Fruit fly (Drosophila melanogaster) whole organism, embryonic: Measurements from ENCODE around the gene Or85c.

ENCODE experiments used
- Asciz ChIP-seq: fragments of 200-800 bp; sonication (Bioruptor generic); optimal IDR thresholded peaks from 2 replicates; lab custom pipeline; 2017; ENCODE audit warnings: missing biosample characterization, mild to moderate bottlenecking, missing genetic modification characterization, missing genetic modification reagents
- C15 ChIP-seq: fragments of 200-800 bp; sonication (Bioruptor generic); IDR thresholded peaks from 3 replicates; pipeline ENCODE4 v1.3.6; 2022; ENCODE audit warnings: missing biosample characterization, missing genetic modification characterization
- CG10274 ChIP-seq: fragments of 200-800 bp; sonication (Bioruptor generic); optimal IDR thresholded peaks from 3 replicates; lab custom pipeline; 2017; ENCODE audit warnings: missing biosample characterization, mild to moderate bottlenecking, missing genetic modification characterization
- CG10979 ChIP-seq: fragments of 200-800 bp; sonication (Bioruptor generic); optimal IDR thresholded peaks from 2 replicates; lab custom pipeline; 2018; ENCODE audit warnings: missing biosample characterization, mild to moderate bottlenecking, missing genetic modification characterization, moderate library complexity
- CG11247 ChIP-seq: fragments of 200-800 bp; sonication (Bioruptor generic); IDR thresholded peaks from 2 replicates; pipeline ENCODE4 v1.3.6; 2022; ENCODE audit warnings: missing biosample characterization, missing genetic modification characterization
- CG12071 ChIP-seq: fragments of 200-800 bp; sonication (Bioruptor generic); optimal IDR thresholded peaks from 3 replicates; lab custom pipeline; 2018; ENCODE audit warnings: missing biosample characterization, mild to moderate bottlenecking, missing genetic modification characterization
- CG12299 ChIP-seq: fragments of 200-800 bp; sonication (Bioruptor generic); optimal IDR thresholded peaks from 2 replicates; lab custom pipeline; 2018; ENCODE audit warnings: missing biosample characterization, mild to moderate bottlenecking, missing genetic modification characterization
- CG12942 ChIP-seq: fragments of 200-800 bp; sonication (Bioruptor generic); optimal IDR thresholded peaks from 3 replicates; lab custom pipeline; 2016; ENCODE audit warnings: missing biosample characterization, missing genetic modification characterization
- CG13123 ChIP-seq: fragments of 200-800 bp; sonication (Bioruptor generic); optimal IDR thresholded peaks from 2 replicates; lab custom pipeline; 2016; ENCODE audit warnings: missing biosample characterization, missing genetic modification characterization
- CG17612 ChIP-seq: fragments of 200-800 bp; sonication (Bioruptor generic); IDR thresholded peaks from 2 replicates; pipeline ENCODE4 v1.3.6; 2022; ENCODE audit warnings: missing biosample characterization, missing genetic modification characterization
- CG18011 ChIP-seq: fragments of 200-800 bp; sonication (Bioruptor generic); optimal IDR thresholded peaks from 2 replicates; lab custom pipeline; 2017; ENCODE audit warnings: missing biosample characterization, missing genetic modification characterization, mild to moderate bottlenecking, moderate library complexity, missing genotype
- CG2199 ChIP-seq: fragments of 200-800 bp; sonication (Bioruptor generic); IDR thresholded peaks from 3 replicates; pipeline ENCODE4 v1.3.6; 2022; ENCODE audit warnings: missing biosample characterization, missing genetic modification characterization
- CG34422 ChIP-seq: fragments of 200-800 bp; sonication (Bioruptor generic); IDR thresholded peaks from 3 replicates; pipeline ENCODE4 v1.3.6; 2022; ENCODE audit warnings: missing biosample characterization, missing genetic modification characterization
- CG3726 ChIP-seq: fragments of 200-800 bp; sonication (Bioruptor generic); IDR thresholded peaks from 3 replicates; pipeline ENCODE4, ENCODE4 v1.3.6; 2022; ENCODE audit warnings: missing biosample characterization, missing genetic modification characterization
- CG4424 ChIP-seq: fragments of 200-800 bp; sonication (Bioruptor generic); optimal IDR thresholded peaks from 3 replicates; lab custom pipeline; 2016; ENCODE audit warnings: missing biosample characterization, missing genetic modification characterization
- CG5245 ChIP-seq: fragments of 200-800 bp; sonication (Bioruptor generic); optimal IDR thresholded peaks from 3 replicates; lab custom pipeline; 2016; ENCODE audit warnings: missing biosample characterization, missing genetic modification characterization
- CG7357 ChIP-seq: fragments of 200-800 bp; sonication (Bioruptor generic); IDR thresholded peaks from 3 replicates; pipeline ENCODE4 v1.3.6; 2022; ENCODE audit warnings: missing biosample characterization, missing genetic modification characterization
- CG7372 ChIP-seq: fragments of 200-800 bp; sonication (Bioruptor generic); IDR thresholded peaks from 2 replicates; pipeline ENCODE4 v1.3.6; 2022; ENCODE audit warnings: missing biosample characterization, missing genetic modification characterization
- CG8765 ChIP-seq: fragments of 200-800 bp; sonication (Bioruptor generic); IDR thresholded peaks from 2 replicates; pipeline ENCODE4 v1.3.6; 2022; ENCODE audit warnings: missing biosample characterization, missing genetic modification characterization
- CG9215 ChIP-seq: fragments of 200-800 bp; sonication (Bioruptor generic); IDR thresholded peaks from 2 replicates; pipeline ENCODE4 v1.3.6; 2022; ENCODE audit warnings: missing biosample characterization, missing genetic modification characterization
- Dref ChIP-seq: fragments of 200-800 bp; sonication (Bioruptor generic); IDR thresholded peaks from 2 replicates; pipeline ENCODE4 v1.3.6; 2022; ENCODE audit warnings: missing biosample characterization, missing genetic modification characterization
- Elba2 ChIP-seq: fragments of 200-800 bp; sonication (Bioruptor generic); optimal IDR thresholded peaks from 3 replicates; lab custom pipeline; 2016; ENCODE audit warnings: missing biosample characterization, missing genetic modification characterization
- HLH54F ChIP-seq: fragments of 200-800 bp; sonication (Bioruptor generic); optimal IDR thresholded peaks from 3 replicates; lab custom pipeline; 2016; ENCODE audit warnings: missing biosample characterization, missing genetic modification characterization
- HmgD ChIP-seq: fragments of 200-800 bp; sonication (Bioruptor generic); optimal IDR thresholded peaks from 3 replicates; lab custom pipeline; 2016; ENCODE audit warnings: missing biosample characterization, missing genetic modification characterization
- Med ChIP-seq: fragments of 200-800 bp; sonication (Bioruptor generic); peaks from one replicate; lab custom pipeline; 2016; ENCODE audit warnings: missing biosample characterization, missing genetic modification characterization, mild to moderate bottlenecking, inconsistent platforms, moderate library complexity
- Pdp1 ChIP-seq, 2 experiments: fragments of 200-800 bp; sonication (Bioruptor generic); optimal IDR thresholded peaks; 3 replicates each; lab custom pipeline; 2016; ENCODE audit warnings: missing biosample characterization in 2 of 2, missing genetic modification characterization in 2 of 2, mild to moderate bottlenecking in 1 of 2, moderate library complexity in 1 of 2
- Scr ChIP-seq: fragments of 200-800 bp; sonication (Bioruptor generic); IDR thresholded peaks from 2 replicates; pipeline ENCODE4 v1.3.6; 2022; ENCODE audit warnings: missing biosample characterization, missing genetic modification characterization; ENCODE audit not compliant: partially characterized antibody
- Sin3A ChIP-seq: fragments of >200 bp; optimal IDR thresholded peaks from 2 replicates; lab custom pipeline; 2018
- Taf1 ChIP-seq: fragments of 200-800 bp; sonication (Bioruptor generic); IDR thresholded peaks from 2 replicates; pipeline ENCODE4 v1.3.6; 2022; ENCODE audit warnings: missing biosample characterization, missing genetic modification characterization
- Vsx1 ChIP-seq: fragments of 200-800 bp; sonication (Bioruptor generic); optimal IDR thresholded peaks from 2 replicates; lab custom pipeline; 2017; ENCODE audit warnings: missing biosample characterization, mild to moderate bottlenecking, missing genetic modification characterization, missing genetic modification reagents
- Xbp1 ChIP-seq: fragments of 200-800 bp; sonication (Bioruptor generic); optimal IDR thresholded peaks from 3 replicates; lab custom pipeline; 2016; ENCODE audit warnings: missing biosample characterization, mild to moderate bottlenecking, missing genetic modification characterization
- ac ChIP-seq: fragments of 200-800 bp; sonication (Bioruptor generic); optimal IDR thresholded peaks from 3 replicates; lab custom pipeline; 2017; ENCODE audit warnings: missing biosample characterization, mild to moderate bottlenecking, missing genetic modification characterization
- crc ChIP-seq: fragments of 200-800 bp; sonication (Bioruptor generic); optimal IDR thresholded peaks from 2 replicates; lab custom pipeline; 2016; ENCODE audit warnings: missing biosample characterization, missing genetic modification characterization
- crol ChIP-seq: fragments of 200-800 bp; sonication (Bioruptor generic); IDR thresholded peaks from 2 replicates; pipeline ENCODE4 v1.3.6; 2022; ENCODE audit warnings: missing biosample characterization, missing genetic modification characterization
- cwo ChIP-seq: fragments of 200-800 bp; sonication (Bioruptor generic); optimal IDR thresholded peaks from 3 replicates; lab custom pipeline; 2017; ENCODE audit warnings: missing biosample characterization, missing genetic modification characterization, mild to moderate bottlenecking, moderate library complexity, missing genetic modification reagents
- dimm ChIP-seq: fragments of 200-800 bp; sonication (Bioruptor generic); IDR thresholded peaks from 2 replicates; pipeline ENCODE4 v1.3.6; 2022; ENCODE audit warnings: missing biosample characterization, missing genetic modification characterization
- disco-r ChIP-seq: fragments of 200-800 bp; sonication (Bioruptor generic); optimal IDR thresholded peaks from 2 replicates; lab custom pipeline; 2016; ENCODE audit warnings: missing biosample characterization, missing genetic modification characterization
- fd96Cb ChIP-seq: fragments of 200-800 bp; sonication (Bioruptor generic); optimal IDR thresholded peaks from 2 replicates; lab custom pipeline; 2018; ENCODE audit warnings: missing biosample characterization, mild to moderate bottlenecking, missing genetic modification characterization, moderate library complexity
- gfzf ChIP-seq: fragments of 200-800 bp; sonication (Bioruptor generic); optimal IDR thresholded peaks from 2 replicates; lab custom pipeline; 2016; ENCODE audit warnings: missing biosample characterization, mild to moderate bottlenecking, missing genetic modification characterization, moderate library complexity
- hth ChIP-seq: fragments of >200 bp; optimal IDR thresholded peaks from 2 replicates; lab custom pipeline; 2017; ENCODE audit warnings: inconsistent platforms
- kay ChIP-seq: fragments of 200-800 bp; sonication (Bioruptor generic); optimal IDR thresholded peaks from 2 replicates; lab custom pipeline; 2016; ENCODE audit warnings: missing biosample characterization, missing genetic modification characterization
- ken ChIP-seq: fragments of 200-800 bp; sonication (Bioruptor generic); IDR thresholded peaks from 3 replicates; pipeline ENCODE4 v1.3.6; 2022; ENCODE audit warnings: missing biosample characterization, missing genetic modification characterization
- lab ChIP-seq: fragments of 200-800 bp; sonication (Bioruptor generic); optimal IDR thresholded peaks from 3 replicates; lab custom pipeline; 2017; ENCODE audit warnings: missing biosample characterization, missing genetic modification characterization, mild to moderate bottlenecking, moderate library complexity, missing genetic modification reagents
- psq ChIP-seq: fragments of 200-800 bp; sonication (Bioruptor generic); optimal IDR thresholded peaks from 2 replicates; lab custom pipeline; 2017; ENCODE audit warnings: missing biosample characterization, missing genetic modification characterization
- pzg ChIP-seq: fragments of 200-800 bp; sonication (Bioruptor generic); optimal IDR thresholded peaks from 3 replicates; lab custom pipeline; 2018; ENCODE audit warnings: missing biosample characterization, mild to moderate bottlenecking, missing genetic modification characterization, moderate library complexity
- shn ChIP-seq: fragments of 200-800 bp; sonication (Bioruptor generic); optimal IDR thresholded peaks from 3 replicates; lab custom pipeline; 2016; ENCODE audit warnings: missing biosample characterization, missing genetic modification characterization
- sna ChIP-seq: fragments of 200-800 bp; sonication (Bioruptor generic); IDR thresholded peaks from 2 replicates; pipeline ENCODE4 v1.3.6; 2022; ENCODE audit warnings: missing biosample characterization, missing genetic modification characterization; ENCODE audit not compliant: partially characterized antibody
- sr ChIP-seq: fragments of 200-800 bp; sonication (Bioruptor generic); IDR thresholded peaks from 3 replicates; pipeline ENCODE4 v1.3.6; 2022; ENCODE audit warnings: missing biosample characterization, missing genetic modification characterization
- tio ChIP-seq: fragments of 200-800 bp; sonication (Bioruptor generic); optimal IDR thresholded peaks from 2 replicates; lab custom pipeline; 2017; ENCODE audit warnings: missing biosample characterization, missing genetic modification characterization, inconsistent platforms
- tna ChIP-seq: fragments of 200-800 bp; sonication (Bioruptor generic); IDR thresholded peaks from 2 replicates; pipeline ENCODE4 v1.3.6; 2022; ENCODE audit warnings: missing biosample characterization, missing genetic modification characterization; ENCODE audit not compliant: partially characterized antibody
- vfl ChIP-seq: fragments of 200-800 bp; sonication (Bioruptor generic); optimal IDR thresholded peaks from 2 replicates; lab custom pipeline; 2016; ENCODE audit warnings: missing biosample characterization, missing genetic modification characterization
- zen2 ChIP-seq: fragments of 200-800 bp; sonication (Bioruptor generic); IDR thresholded peaks from 3 replicates; pipeline ENCODE4 v1.3.6; 2022; ENCODE audit warnings: missing biosample characterization, missing genetic modification characterization; ENCODE audit not compliant: partially characterized antibody

Gene Or85c

dm6 chr3R:8524277-8524676 lies 11.5 kb upstream of the Or85c start (continued):
- TF ChIP-seq disco-r (no peak), sna (GFP tag; lab: Robert Waterston, UW) (no peak), kay (GFP tag; lab: Kevin White, UChicago) (no peak), psq (no peak), Asciz (GFP tag; lab: Kevin White, UChicago) (no peak), vfl (GFP tag; lab: Kevin White, UChicago) (no peak), CG10274 (GFP tag; lab: Kevin White, UChicago) (no peak), CG10979 (tag; lab: Kevin White, UChicago) (no peak), Scr (no peak), gfzf (GFP tag; lab: Kevin White, UChicago) (no peak), Med (peak; percentile 90), CG7357 (GFP tag; lab: Robert Waterston, UW) (0 out of 3 replicates have a peak, but pooled peaks have one; percentile 20), pzg (GFP tag; lab: Kevin White, UChicago) (no peak), cwo (GFP tag; lab: Kevin White, UChicago) (no peak), ken (GFP tag; lab: Robert Waterston, UW) (no peak; the same call in 2 of the 3 replicates), CG34422 (GFP tag; lab: Robert Waterston, UW) (no peak), Elba2 (no peak), HLH54F (GFP tag; lab: Kevin White, UChicago) (no peak), zen2 (GFP tag; lab: Robert Waterston, UW) (no peak), Taf1 (GFP tag; lab: Robert Waterston, UW) (no peak), CG18011 (GFP tag; lab: Kevin White, UChicago) (no peak), CG7372 (GFP tag; lab: Robert Waterston, UW) (0 out of 2 replicates have a peak, but pooled peaks have one; percentile 22), tna (GFP tag; lab: Robert Waterston, UW) (no peak), CG12071 (GFP tag; lab: Kevin White, UChicago) (no peak), dimm (GFP tag; lab: Robert Waterston, UW) (no peak), hth (lab: Kevin White, UChicago) (no peak), C15 (GFP tag; lab: Robert Waterston, UW) (no peak), Xbp1 (GFP tag; lab: Kevin White, UChicago) (peak; percentile 25), CG9215 (no peak), HmgD (GFP tag; lab: Kevin White, UChicago) (no peak), Sin3A (lab: Kevin White, UChicago) (no peak), Vsx1 (GFP tag; lab: Kevin White, UChicago) (no peak), CG3726 (GFP tag; lab: Robert Waterston, UW) (no peak), CG2199 (no peak), CG4424 (no peak), shn (GFP tag; lab: Kevin White, UChicago) (no peak), ac (GFP tag; lab: Kevin White, UChicago) (no peak), CG13123 (GFP tag; lab: Kevin White, UChicago) (no peak), tio (no peak), Dref (GFP tag; lab: Robert Waterston, UW) (no peak), CG12299 (tag; lab: Kevin White, UChicago) (no peak), sr (0 out of 3 replicates have a peak, but pooled peaks have one; percentile 11), CG17612 (no peak), Pdp1 (GFP tag; optimal IDR thresholded peaks at IDR 0.05; lab: Kevin White, UChicago) (no peak), CG12942 (GFP tag; lab: Kevin White, UChicago) (peak; percentile 8), CG5245 (GFP tag; lab: Kevin White, UChicago) (no peak), lab (GFP tag; lab: Kevin White, UChicago) (peak; percentile 62), CG8765 (no peak), crol (GFP tag; lab: Robert Waterston, UW) (no peak), fd96Cb (tag; lab: Kevin White, UChicago) (no peak), crc (no peak), CG11247 (GFP tag; lab: Robert Waterston, UW) (0 out of 2 replicates have a peak, but pooled peaks have one; percentile 15)
